Fruit fly (Drosophila melanogaster): Measurements from ENCODE around the gene ttm2.
A peak's percentile ranks its signal among the peaks of the same experiment; 100 is the strongest.

Gene ttm2

dm6 chr3L:262724-263177, 12.2 kb upstream of the ttm2 start:
- no peak for TF ChIP-seq Dip3 (GFP tag; optimal IDR thresholded peaks at IDR 0.05)
- TF ChIP-seq CG11247 (GFP tag; IDR thresholded peaks at IDR 0.05): no peak
- no peak for TF ChIP-seq pb (GFP tag; optimal IDR thresholded peaks at IDR 0.05)
- TF ChIP-seq CG6791 (GFP tag; IDR thresholded peaks at IDR 0.05; ENCODE audit: partially characterized antibody): peak; percentile 89
- no peak for TF ChIP-seq so (GFP tag; IDR thresholded peaks at IDR 0.05)
- no peak for TF ChIP-seq ken (GFP tag; IDR thresholded peaks at IDR 0.05)
- no peak for TF ChIP-seq CG1832 (GFP tag; optimal IDR thresholded peaks at IDR 0.05)
- TF ChIP-seq nau (GFP tag; optimal IDR thresholded peaks at IDR 0.05): no peak
- no peak for TF ChIP-seq al (GFP tag; IDR thresholded peaks at IDR 0.05)
- TF ChIP-seq GATAe (GFP tag; conservative IDR thresholded peaks at IDR 0.05): no peak
- TF ChIP-seq Atf3 (GFP tag; optimal IDR thresholded peaks at IDR 0.05): no peak
- no peak for TF ChIP-seq PHDP (tag; optimal IDR thresholded peaks at IDR 0.05)
- no peak for TF ChIP-seq CG10209 (GFP tag; optimal IDR thresholded peaks at IDR 0.05)
- no peak for TF ChIP-seq CG30403 (GFP tag; optimal IDR thresholded peaks at IDR 0.05)
- no peak for TF ChIP-seq btn (GFP tag; optimal IDR thresholded peaks at IDR 0.05)
- TF ChIP-seq NK7.1 (GFP tag; optimal IDR thresholded peaks at IDR 0.05): no peak
- no peak for TF ChIP-seq Vsx1 (GFP tag; optimal IDR thresholded peaks at IDR 0.05)
- no peak for TF ChIP-seq pnt (GFP tag; optimal IDR thresholded peaks at IDR 0.05)
- TF ChIP-seq dm (GFP tag; optimal IDR thresholded peaks at IDR 0.05): peak; percentile 98
- TF ChIP-seq Myb (GFP tag; optimal IDR thresholded peaks at IDR 0.05): peak; percentile 2
- TF ChIP-seq disco-r (GFP tag; optimal IDR thresholded peaks at IDR 0.05): no peak
- peak; percentile 87 for TF ChIP-seq Dref (GFP tag; IDR thresholded peaks at IDR 0.05)
- TF ChIP-seq da (GFP tag; optimal IDR thresholded peaks at IDR 0.05): no peak
- TF ChIP-seq CG8944 (GFP tag; optimal IDR thresholded peaks at IDR 0.05): no peak
- no peak for TF ChIP-seq tin (GFP tag; optimal IDR thresholded peaks at IDR 0.05)
- TF ChIP-seq CG12219 (GFP tag; optimal IDR thresholded peaks at IDR 0.05): no peak
- 0 out of 3 replicates have a peak, but pooled peaks have one; percentile 51 for TF ChIP-seq CG2199 (GFP tag; IDR thresholded peaks at IDR 0.05)
- no peak for TF ChIP-seq ro (GFP tag; IDR thresholded peaks at IDR 0.05)
- no peak for TF ChIP-seq lola (GFP tag; optimal IDR thresholded peaks at IDR 0.05)
- no peak for TF ChIP-seq tio (GFP tag; optimal IDR thresholded peaks at IDR 0.05)
- peak; percentile 9 for TF ChIP-seq HmgZ (tag; optimal IDR thresholded peaks at IDR 0.05)
- TF ChIP-seq sisA (GFP tag; IDR thresholded peaks at IDR 0.05): no peak
- no peak for TF ChIP-seq slou (GFP tag; optimal IDR thresholded peaks at IDR 0.05)
- TF ChIP-seq CG9817 (tag; optimal IDR thresholded peaks at IDR 0.05): no peak
- no peak for TF ChIP-seq CG7271 (tag; optimal IDR thresholded peaks at IDR 0.05)
- no peak for TF ChIP-seq CG9876 (GFP tag; optimal IDR thresholded peaks at IDR 0.05)
- no peak for TF ChIP-seq repo (GFP tag; optimal IDR thresholded peaks at IDR 0.05)
- no peak for TF ChIP-seq usp (GFP tag; optimal IDR thresholded peaks at IDR 0.05)
- peak; percentile 84 for TF ChIP-seq zen2 (GFP tag; IDR thresholded peaks at IDR 0.05; ENCODE audit: partially characterized antibody)
- no peak for TF ChIP-seq gce (GFP tag; IDR thresholded peaks at IDR 0.05)
- no peak for TF ChIP-seq mam (GFP tag; optimal IDR thresholded peaks at IDR 0.05)
- peak; percentile 85 for TF ChIP-seq BEAF-32 (GFP tag; optimal IDR thresholded peaks at IDR 0.05)
- TF ChIP-seq CG10565 (GFP tag; optimal IDR thresholded peaks at IDR 0.05): no peak
- no peak for TF ChIP-seq CG8359 (GFP tag; optimal IDR thresholded peaks at IDR 0.05; ENCODE audit: borderline replicate concordance)
- TF ChIP-seq CG14014 (GFP tag; IDR thresholded peaks at IDR 0.05): no peak
- TF ChIP-seq klu (GFP tag; IDR thresholded peaks at IDR 0.05): no peak
- no peak for TF ChIP-seq sens-2 (GFP tag; IDR thresholded peaks at IDR 0.05)
- no peak for TF ChIP-seq CG18476 (GFP tag; optimal IDR thresholded peaks at IDR 0.05)
- no peak for TF ChIP-seq CG18599 (GFP tag; optimal IDR thresholded peaks at IDR 0.05)
- TF ChIP-seq Dfd (GFP tag; optimal IDR thresholded peaks at IDR 0.05): no peak
- no peak for TF ChIP-seq gsb-n (tag; optimal IDR thresholded peaks at IDR 0.05)
- TF ChIP-seq CG4282 (GFP tag; optimal IDR thresholded peaks at IDR 0.05): no peak
